Worm (Caenorhabditis elegans) whole organism, L1 larva: ENCODE measurements around the gene tbx-33.

ENCODE experiments used
- C04F5.9 ChIP-seq: sonication (generic microtip); optimal IDR thresholded peaks from 2 replicates; lab custom pipeline; 2016; ENCODE audit warnings: missing genetic modification characterization, missing compliant biosample characterization
- C16A3.4 ChIP-seq: fragments of 150-350 bp; optimal IDR thresholded peaks from 2 replicates; lab custom pipeline; 2014; ENCODE audit warnings: missing biosample characterization, missing genetic modification characterization
- C34B4.2 ChIP-seq: sonication (generic microtip); optimal IDR thresholded peaks from 2 replicates; lab custom pipeline; 2017; ENCODE audit warnings: mild to moderate bottlenecking, missing genetic modification characterization, missing compliant biosample characterization
- Y116A8C.19 ChIP-seq: sonication (generic microtip); optimal IDR thresholded peaks from 2 replicates; lab custom pipeline; 2016; ENCODE audit warnings: missing compliant biosample characterization, missing genetic modification characterization, borderline replicate concordance
- aha-1 ChIP-seq: fragments of 150-350 bp; optimal IDR thresholded peaks from 2 replicates; lab custom pipeline; 2014; ENCODE audit warnings: missing biosample characterization, missing genetic modification characterization
- alr-1 ChIP-seq: fragments of 200-800 bp; sonication (Bioruptor generic); optimal IDR thresholded peaks from 2 replicates; lab custom pipeline; 2018; ENCODE audit warnings: borderline replicate concordance, mild to moderate bottlenecking, missing genetic modification characterization, missing compliant biosample characterization
- aly-2 ChIP-seq: fragments of 150-350 bp; optimal IDR thresholded peaks from 2 replicates; lab custom pipeline; 2014; ENCODE audit warnings: missing biosample characterization, missing genetic modification characterization
- blmp-1 ChIP-seq: fragments of 150-350 bp; optimal IDR thresholded peaks from 2 replicates; lab custom pipeline; 2014; ENCODE audit warnings: missing biosample characterization, missing genetic modification characterization
- ceh-88 ChIP-seq: fragments of 200-800 bp; sonication (Bioruptor generic); IDR thresholded peaks from 2 replicates; pipeline ENCODE4 v1.3.6; 2022; ENCODE audit warnings: missing genetic modification characterization, missing compliant biosample characterization
- egl-27 ChIP-seq, 2 experiments: fragments of 150-350 bp in 1 of 2; sonication (generic microtip); optimal IDR thresholded peaks; 3 replicates each; lab custom pipeline; 2017 to 2018; ENCODE audit warnings: missing biosample characterization in 2 of 2, missing genetic modification characterization in 2 of 2, missing genetic modification reagents in 2 of 2
- elt-2 ChIP-seq: sonication (generic microtip); optimal IDR thresholded peaks from 2 replicates; lab custom pipeline; 2016; ENCODE audit warnings: missing genetic modification characterization, mild to moderate bottlenecking, inconsistent platforms, missing compliant biosample characterization, missing genetic modification reagents
- elt-3 ChIP-seq, 6 experiments: fragments of 150-350 bp in 1 of 6; sonication (generic microtip); optimal IDR thresholded peaks; 2 replicates each; lab custom pipeline; 2017 to 2018; ENCODE audit warnings: missing biosample characterization in 6 of 6, missing genetic modification characterization in 6 of 6, inconsistent platforms in 1 of 6
- ets-5 ChIP-seq: fragments of 200-800 bp; sonication (Bioruptor generic); IDR thresholded peaks from 2 replicates; pipeline ENCODE4 v1.3.6; 2022; ENCODE audit warnings: missing genetic modification characterization, missing compliant biosample characterization
- fkh-4 ChIP-seq: sonication (generic microtip); optimal IDR thresholded peaks from 2 replicates; lab custom pipeline; 2016; ENCODE audit warnings: missing compliant biosample characterization, missing genetic modification characterization, borderline replicate concordance
- grh-1 ChIP-seq: fragments of 200-800 bp; sonication (Bioruptor generic); IDR thresholded peaks from 2 replicates; pipeline ENCODE4 v1.3.6; 2022; ENCODE audit warnings: missing genetic modification reagents, missing genetic modification characterization, missing compliant biosample characterization
- hlh-4 ChIP-seq: sonication (generic microtip); optimal IDR thresholded peaks from 2 replicates; lab custom pipeline; 2016; ENCODE audit warnings: mild to moderate bottlenecking, missing genetic modification characterization, missing compliant biosample characterization
- irx-1 ChIP-seq: sonication (generic microtip); optimal IDR thresholded peaks from 2 replicates; lab custom pipeline; 2016; ENCODE audit warnings: missing genetic modification characterization, missing compliant biosample characterization
- lin-13 ChIP-seq: fragments of 150-350 bp; optimal IDR thresholded peaks from 2 replicates; lab custom pipeline; 2014; ENCODE audit warnings: missing biosample characterization, missing genetic modification reagents, missing genetic modification characterization
- lin-15B ChIP-seq: fragments of 150-350 bp; sonication (generic microtip); optimal IDR thresholded peaks from 3 replicates; lab custom pipeline; 2014; ENCODE audit warnings: missing biosample characterization, missing genetic modification characterization
- lin-35 ChIP-seq, 2 experiments: fragments of 150-350 bp; optimal IDR thresholded peaks; 2 replicates each; lab custom pipeline; 2014; ENCODE audit warnings: missing biosample characterization in 2 of 2, missing genetic modification characterization in 2 of 2, missing genetic modification reagents in 2 of 2
- lir-3 ChIP-seq: sonication (generic microtip); optimal IDR thresholded peaks from 2 replicates; lab custom pipeline; 2016; ENCODE audit warnings: mild to moderate bottlenecking, missing genetic modification characterization, moderate library complexity, missing compliant biosample characterization; ENCODE audit not compliant: poor library complexity
- mab-9 ChIP-seq: fragments of 200-800 bp; sonication (Bioruptor generic); IDR thresholded peaks from 2 replicates; pipeline ENCODE4 v1.3.6; 2022; ENCODE audit warnings: missing genetic modification reagents, missing genetic modification characterization, missing compliant biosample characterization
- mdl-1 ChIP-seq, 2 experiments: fragments of 150-350 bp; optimal IDR thresholded peaks; 2 replicates each; lab custom pipeline; 2014 to 2017; ENCODE audit warnings: missing biosample characterization in 2 of 2, missing genetic modification characterization in 2 of 2, inconsistent platforms in 1 of 2
- mef-2 ChIP-seq: fragments of 150-350 bp; optimal IDR thresholded peaks from 2 replicates; lab custom pipeline; 2014; ENCODE audit warnings: missing biosample characterization, missing genetic modification characterization
- mep-1 ChIP-seq: fragments of 150-350 bp; optimal IDR thresholded peaks from 2 replicates; lab custom pipeline; 2014; ENCODE audit warnings: missing biosample characterization, missing genetic modification characterization
- nhr-19 ChIP-seq: fragments of 200-800 bp; sonication (Bioruptor generic); conservative IDR thresholded peaks from 2 replicates; pipeline ENCODE4 v1.3.6; 2022; ENCODE audit warnings: missing genetic modification characterization, missing compliant biosample characterization
- nhr-20 ChIP-seq: sonication (generic microtip); optimal IDR thresholded peaks from 2 replicates; lab custom pipeline; 2016; ENCODE audit warnings: mild to moderate bottlenecking, missing genetic modification characterization, missing compliant biosample characterization
- nhr-47 ChIP-seq: sonication (generic microtip); optimal IDR thresholded peaks from 2 replicates; lab custom pipeline; 2016; ENCODE audit warnings: mild to moderate bottlenecking, missing genetic modification characterization, moderate library complexity, missing compliant biosample characterization
- nhr-76 ChIP-seq: sonication (generic microtip); optimal IDR thresholded peaks from 2 replicates; lab custom pipeline; 2017; ENCODE audit warnings: missing biosample characterization, missing genetic modification characterization
- nhr-85 ChIP-seq: sonication (generic microtip); peaks from one replicate; lab custom pipeline; 2016; ENCODE audit warnings: missing genetic modification characterization, inconsistent platforms, missing compliant biosample characterization
- nhr-90 ChIP-seq: sonication (generic microtip); optimal IDR thresholded peaks from 2 replicates; lab custom pipeline; 2016; ENCODE audit warnings: mild to moderate bottlenecking, missing genetic modification characterization, missing compliant biosample characterization; ENCODE audit not compliant: poor library complexity
- pag-3 ChIP-seq: sonication (generic microtip); optimal IDR thresholded peaks from 2 replicates; lab custom pipeline; 2017; ENCODE audit warnings: missing genetic modification characterization, mild to moderate bottlenecking, missing compliant biosample characterization, antibody characterized with exemption, borderline replicate concordance; ENCODE audit not compliant: insufficient read depth
- rnt-1 ChIP-seq: sonication (generic microtip); optimal IDR thresholded peaks from 2 replicates; lab custom pipeline; 2016; ENCODE audit warnings: mild to moderate bottlenecking, missing genetic modification characterization, moderate library complexity, missing compliant biosample characterization
- skn-1 ChIP-seq: fragments of 150-350 bp; optimal IDR thresholded peaks from 2 replicates; lab custom pipeline; 2014; ENCODE audit warnings: missing biosample characterization, missing genetic modification characterization
- snpc-4 ChIP-seq: fragments of 150-350 bp; optimal IDR thresholded peaks from 2 replicates; lab custom pipeline; 2014; ENCODE audit warnings: missing biosample characterization, missing genetic modification characterization
- snu-23 ChIP-seq: sonication (generic microtip); optimal IDR thresholded peaks from 2 replicates; lab custom pipeline; 2016; ENCODE audit warnings: missing genetic modification characterization, missing compliant biosample characterization
- sox-4 ChIP-seq: sonication (generic microtip); optimal IDR thresholded peaks from 2 replicates; lab custom pipeline; 2016; ENCODE audit warnings: missing genetic modification characterization, missing compliant biosample characterization
- tlp-1 ChIP-seq: fragments of 150-350 bp; optimal IDR thresholded peaks from 2 replicates; lab custom pipeline; 2014; ENCODE audit warnings: missing biosample characterization, missing genetic modification characterization
- unc-30 ChIP-seq: sonication (generic microtip); optimal IDR thresholded peaks from 2 replicates; lab custom pipeline; 2017; ENCODE audit warnings: missing biosample characterization, missing genetic modification characterization
- unc-98 ChIP-seq: fragments of 200-800 bp; sonication (Bioruptor generic); IDR thresholded peaks from 2 replicates; pipeline ENCODE4 v1.3.6; 2022; ENCODE audit warnings: missing genetic modification characterization, missing compliant biosample characterization
- vab-15 ChIP-seq: sonication (generic microtip); optimal IDR thresholded peaks from 2 replicates; lab custom pipeline; 2017; ENCODE audit warnings: missing genotype, mild to moderate bottlenecking, missing genetic modification characterization, missing compliant biosample characterization
- xbp-1 ChIP-seq: sonication (generic microtip); optimal IDR thresholded peaks from 2 replicates; lab custom pipeline; 2016; ENCODE audit warnings: missing genetic modification characterization, missing compliant biosample characterization
- ztf-11 ChIP-seq, 2 experiments: sonication (generic microtip); optimal IDR thresholded peaks; 2 replicates each; lab custom pipeline; 2016 to 2017; ENCODE audit warnings: missing genetic modification characterization in 2 of 2, missing biosample characterization in 1 of 2, missing compliant biosample characterization in 1 of 2

Gene tbx-33

DNA sequence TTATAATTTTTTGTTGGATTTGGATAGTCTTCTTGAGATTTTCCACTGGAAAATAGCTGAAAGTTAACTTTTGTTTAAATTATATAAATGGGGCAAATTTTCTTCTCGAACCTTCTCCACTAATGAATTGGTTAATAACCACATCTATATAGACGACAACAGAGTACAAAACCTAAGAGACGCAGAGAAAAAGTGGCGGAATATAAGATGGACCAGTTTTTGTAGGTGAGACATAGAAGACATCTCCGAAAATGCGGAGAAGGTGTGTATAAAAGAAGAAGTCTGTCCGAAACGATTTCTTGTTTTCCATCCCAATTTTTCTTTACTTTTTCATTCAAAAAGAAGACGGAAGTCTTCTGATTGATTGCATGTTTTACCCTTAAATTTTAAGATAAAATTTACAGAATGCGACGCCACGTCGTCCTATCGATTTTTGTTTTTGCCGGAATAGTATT, 11.8 kb downstream of the tbx-33 start, which contains the start of gene gly-8:
TSS of gene gly-8 (plus strand) at position 405 of the 455 bp plus-strand sequence.
- TF ChIP-seq lin-35 (GFP tag; optimal IDR thresholded peaks at IDR 0.05; lab: Kevin White, UChicago) (peak in 1 of 2 experiments; percentile 8), unc-98 (GFP tag; lab: Robert Waterston, UW) (no peak), tlp-1 (tag; lab: Kevin White, UChicago) (no peak), mdl-1 (tag; optimal IDR thresholded peaks at IDR 0.05; lab: Kevin White, UChicago) (no peak), hlh-4 (tag; lab: Kevin White, UChicago) (no peak), nhr-20 (tag; lab: Kevin White, UChicago) (no peak), xbp-1 (tag; lab: Kevin White, UChicago) (no peak), snu-23 (no peak), C04F5.9 (tag; lab: Kevin White, UChicago) (no peak), ets-5 (GFP tag; lab: Robert Waterston, UW) (no peak), C34B4.2 (tag; lab: Kevin White, UChicago) (no peak), grh-1 (GFP tag; lab: Robert Waterston, UW) (no peak), sox-4 (tag; lab: Kevin White, UChicago) (no peak), nhr-90 (no peak), skn-1 (tag; lab: Kevin White, UChicago) (no peak), blmp-1 (tag; lab: Kevin White, UChicago) (peak; percentile 56), nhr-76 (tag; lab: Kevin White, UChicago) (no peak), elt-3 (tag; optimal IDR thresholded peaks at IDR 0.05; lab: Kevin White, UChicago) (peak in 1 of 6 experiments; percentile 33), C16A3.4 (tag; lab: Kevin White, UChicago) (no peak), aly-2 (tag; lab: Kevin White, UChicago) (no peak), snpc-4 (no peak), lir-3 (tag; lab: Kevin White, UChicago) (no peak)

DNA sequence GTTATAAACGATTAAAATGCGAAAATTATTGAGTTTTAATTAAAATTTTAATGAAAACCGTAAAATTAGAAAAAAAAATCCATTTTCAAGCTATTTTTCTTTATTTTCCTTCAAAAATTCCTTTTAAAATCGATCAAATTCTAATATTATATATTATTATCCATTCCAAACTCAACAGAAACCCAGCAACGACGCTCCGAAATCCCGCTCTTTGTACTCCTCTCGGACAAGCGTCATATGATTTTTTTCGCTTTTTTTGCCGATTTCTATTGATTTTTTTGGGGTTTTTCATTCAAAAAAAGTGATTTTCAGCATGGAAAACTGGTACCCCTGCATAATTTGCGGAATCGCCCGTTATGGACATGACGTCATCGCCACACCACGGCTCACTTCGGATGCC, 20.2 kb downstream of the tbx-33 start, which contains the start of gene ceh-91:
TSS of gene ceh-91 (plus strand) at position 301 of the 400 bp plus-strand sequence.
- TF ChIP-seq irx-1, result no peak
- TF ChIP-seq mep-1, result no peak
- no peak for TF ChIP-seq mef-2
- no peak for TF ChIP-seq mab-9
- TF ChIP-seq snpc-4, result no peak

DNA sequence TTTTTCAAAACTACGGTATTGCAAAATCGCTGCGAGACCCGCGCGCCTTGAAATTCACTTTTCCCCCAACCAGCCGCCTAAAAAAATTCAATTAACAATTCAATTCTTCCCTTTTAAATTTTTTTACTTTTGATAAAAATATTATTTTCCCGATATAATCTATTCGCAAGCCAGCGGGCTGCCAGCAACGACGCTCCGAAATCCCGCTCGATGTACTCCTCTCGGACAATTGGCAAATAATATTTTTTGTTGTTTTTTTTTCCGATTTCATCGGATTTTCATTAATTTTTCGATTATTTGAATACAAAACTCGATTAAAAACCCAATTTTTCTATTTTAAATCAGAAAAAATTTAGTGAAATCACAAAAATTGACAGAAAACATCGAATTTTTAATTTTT, 20.8 kb downstream of the tbx-33 start:
- TF ChIP-seq alr-1 (tag; lab: Kevin White, UChicago), result no peak
- no peak for TF ChIP-seq grh-1 (GFP tag; lab: Robert Waterston, UW)
- TF ChIP-seq lin-15B (tag; lab: Kevin White, UChicago), result no peak
- TF ChIP-seq elt-2 (tag; lab: Kevin White, UChicago), result no peak
- no peak for TF ChIP-seq unc-30 (tag; lab: Kevin White, UChicago)

- TF ChIP-seq nhr-85 (tag; lab: Kevin White, UChicago), result no peak
- TF ChIP-seq aha-1 (tag; lab: Kevin White, UChicago), result no peak
- TF ChIP-seq sox-4 (tag; lab: Kevin White, UChicago), result no peak
- no peak for TF ChIP-seq rnt-1
- no peak for TF ChIP-seq ztf-11 (tag; optimal IDR thresholded peaks at IDR 0.05; lab: Kevin White, UChicago)
- no peak for TF ChIP-seq nhr-19 (GFP tag; lab: Robert Waterston, UW)
- TF ChIP-seq lir-3 (tag; lab: Kevin White, UChicago), result no peak
- no peak for TF ChIP-seq vab-15 (tag; lab: Kevin White, UChicago)
- TF ChIP-seq lin-35 (GFP tag; optimal IDR thresholded peaks at IDR 0.05; lab: Kevin White, UChicago), result no peak
- TF ChIP-seq ceh-88, result no peak
- no peak for TF ChIP-seq pag-3
- TF ChIP-seq nhr-47 (tag; lab: Kevin White, UChicago), result no peak
- no peak for TF ChIP-seq fkh-4 (tag; lab: Kevin White, UChicago)
- TF ChIP-seq Y116A8C.19, result no peak
- no peak for TF ChIP-seq lin-13 (GFP tag; lab: Kevin White, UChicago)
- TF ChIP-seq mdl-1 (tag; optimal IDR thresholded peaks at IDR 0.05; lab: Kevin White, UChicago), result no peak
- TF ChIP-seq egl-27 (tag; optimal IDR thresholded peaks at IDR 0.05; lab: Kevin White, UChicago), result no peak
- TF ChIP-seq alr-1 (tag; lab: Kevin White, UChicago), result no peak
These were observed 21.8 kb downstream of the tbx-33 start for ce11 chrIII:11614874-11615273.
